Fruit fly (Drosophila melanogaster) whole organism, embryonic: ENCODE data around the gene Cypl.

Experiments
- Asciz ChIP-seq: fragments of 200-800 bp; sonication (Bioruptor generic); optimal IDR thresholded peaks from 2 replicates; lab custom pipeline; 2017; ENCODE audit warnings: missing biosample characterization, mild to moderate bottlenecking, missing genetic modification characterization, missing genetic modification reagents
- Atf3 ChIP-seq: fragments of 200-800 bp; sonication (Bioruptor generic); optimal IDR thresholded peaks from 3 replicates; lab custom pipeline; 2016; ENCODE audit warnings: missing biosample characterization, missing genetic modification characterization
- B-H1 ChIP-seq: fragments of 200-800 bp; sonication (Bioruptor generic); IDR thresholded peaks from 3 replicates; pipeline ENCODE4 v1.3.6; 2022; ENCODE audit warnings: missing biosample characterization, missing genetic modification characterization
- CG10565 ChIP-seq: fragments of 200-800 bp; sonication (Bioruptor generic); optimal IDR thresholded peaks from 3 replicates; lab custom pipeline; 2016; ENCODE audit warnings: missing biosample characterization, mild to moderate bottlenecking, missing genetic modification characterization
- CG11560 ChIP-seq: fragments of 200-800 bp; sonication (Bioruptor generic); IDR thresholded peaks from 3 replicates; pipeline ENCODE4 v1.3.6; 2022; ENCODE audit warnings: missing biosample characterization, missing genetic modification characterization
- CG12744 ChIP-seq: fragments of 200-800 bp; sonication (Bioruptor generic); optimal IDR thresholded peaks from 2 replicates; lab custom pipeline; 2016; ENCODE audit warnings: missing biosample characterization, missing genetic modification characterization
- CG13287 ChIP-seq: fragments of 200-800 bp; sonication (Bioruptor generic); IDR thresholded peaks from 2 replicates; pipeline ENCODE4 v1.3.6; 2022; ENCODE audit warnings: missing biosample characterization, missing genetic modification characterization; ENCODE audit not compliant: partially characterized antibody
- CG14860 ChIP-seq: fragments of 200-800 bp; sonication (Bioruptor generic); IDR thresholded peaks from 3 replicates; pipeline ENCODE4 v1.3.6; 2022; ENCODE audit warnings: missing biosample characterization, missing genetic modification characterization; ENCODE audit not compliant: partially characterized antibody
- CG14965 ChIP-seq: fragments of 200-800 bp; sonication (Bioruptor generic); optimal IDR thresholded peaks from 2 replicates; lab custom pipeline; 2016; ENCODE audit warnings: missing biosample characterization, missing genetic modification characterization, borderline replicate concordance
- CG16813 ChIP-seq: fragments of 200-800 bp; sonication (Bioruptor generic); IDR thresholded peaks from 3 replicates; pipeline ENCODE4 v1.3.6; 2022; ENCODE audit warnings: missing biosample characterization, missing genetic modification characterization; ENCODE audit not compliant: partially characterized antibody
- CG17802 ChIP-seq: fragments of 200-800 bp; sonication (Bioruptor generic); optimal IDR thresholded peaks from 2 replicates; lab custom pipeline; 2018; ENCODE audit warnings: missing biosample characterization, mild to moderate bottlenecking, missing genetic modification characterization, moderate library complexity
- CG1832 ChIP-seq: fragments of 200-800 bp; sonication (Bioruptor generic); optimal IDR thresholded peaks from 2 replicates; lab custom pipeline; 2017; ENCODE audit warnings: missing biosample characterization, mild to moderate bottlenecking, missing genetic modification characterization, inconsistent platforms
- CG2129 ChIP-seq: fragments of 200-800 bp; sonication (Bioruptor generic); IDR thresholded peaks from 2 replicates; pipeline ENCODE4 v1.3.6; 2022; ENCODE audit warnings: missing biosample characterization, missing genetic modification characterization; ENCODE audit not compliant: partially characterized antibody
- CG2889 ChIP-seq: fragments of 200-800 bp; sonication (Bioruptor generic); IDR thresholded peaks from 3 replicates; pipeline ENCODE4 v1.3.6; 2022; ENCODE audit warnings: missing biosample characterization, missing genetic modification characterization
- CG3281 ChIP-seq: fragments of 200-800 bp; sonication (Bioruptor generic); optimal IDR thresholded peaks from 3 replicates; lab custom pipeline; 2017; ENCODE audit warnings: missing biosample characterization, mild to moderate bottlenecking, missing genetic modification characterization
- CG34376 ChIP-seq: fragments of 200-800 bp; sonication (Bioruptor generic); optimal IDR thresholded peaks from 2 replicates; lab custom pipeline; 2018; ENCODE audit warnings: missing biosample characterization, mild to moderate bottlenecking, missing genetic modification characterization
- CG6813 ChIP-seq: fragments of 200-800 bp; sonication (Bioruptor generic); optimal IDR thresholded peaks from 2 replicates; lab custom pipeline; 2017; ENCODE audit warnings: missing biosample characterization, missing genetic modification characterization, mild to moderate bottlenecking, moderate library complexity, missing genetic modification reagents
- CG7745 ChIP-seq: fragments of 200-800 bp; sonication (Bioruptor generic); optimal IDR thresholded peaks from 2 replicates; lab custom pipeline; 2018; ENCODE audit warnings: missing biosample characterization, mild to moderate bottlenecking, missing genetic modification characterization, moderate library complexity
- CG7928 ChIP-seq: fragments of 200-800 bp; sonication (Bioruptor generic); optimal IDR thresholded peaks from 2 replicates; lab custom pipeline; 2017; ENCODE audit warnings: missing biosample characterization, mild to moderate bottlenecking, missing genetic modification characterization
- CG8944 ChIP-seq: fragments of 200-800 bp; sonication (Bioruptor generic); optimal IDR thresholded peaks from 3 replicates; lab custom pipeline; 2016; ENCODE audit warnings: missing biosample characterization, missing genetic modification characterization
- Dfd ChIP-seq, 2 experiments: fragments of >200 bp; optimal IDR thresholded peaks; 2 replicates each; lab custom pipeline; 2017; ENCODE audit warnings: missing biosample characterization in 2 of 2, missing genetic modification characterization in 2 of 2
- Dip2 ChIP-seq: fragments of 200-800 bp; sonication (Bioruptor generic); IDR thresholded peaks from 2 replicates; pipeline ENCODE4 v1.3.6; 2022; ENCODE audit warnings: missing biosample characterization, missing genetic modification characterization
- Doc2 ChIP-seq: fragments of 200-800 bp; sonication (Bioruptor generic); IDR thresholded peaks from 2 replicates; pipeline ENCODE4 v1.3.6; 2022; ENCODE audit warnings: missing biosample characterization, missing genetic modification characterization
- Doc3 ChIP-seq: fragments of 200-800 bp; sonication (Bioruptor generic); IDR thresholded peaks from 3 replicates; pipeline ENCODE4 v1.3.6; 2022; ENCODE audit warnings: missing biosample characterization, missing genetic modification characterization; ENCODE audit not compliant: partially characterized antibody
- Drgx ChIP-seq: fragments of 200-800 bp; sonication (Bioruptor generic); IDR thresholded peaks from 2 replicates; pipeline ENCODE4 v1.3.6; 2022; ENCODE audit warnings: missing biosample characterization, missing genetic modification characterization
- HHEX ChIP-seq: fragments of 200-800 bp; sonication (Bioruptor generic); optimal IDR thresholded peaks from 3 replicates; lab custom pipeline; 2017; ENCODE audit warnings: missing biosample characterization, mild to moderate bottlenecking, missing genetic modification characterization, missing genetic modification reagents
- Hmx ChIP-seq: fragments of 200-800 bp; sonication (Bioruptor generic); optimal IDR thresholded peaks from 2 replicates; lab custom pipeline; 2016; ENCODE audit warnings: missing biosample characterization, missing genetic modification characterization
- Hr51 ChIP-seq, 2 experiments: fragments of 200-800 bp; sonication (Bioruptor generic); optimal IDR thresholded peaks; 2 replicates in 1 of 2; 3 replicates in 1 of 2; lab custom pipeline; 2016 to 2018; ENCODE audit warnings: missing biosample characterization in 2 of 2, missing genetic modification characterization in 2 of 2, mild to moderate bottlenecking in 1 of 2, moderate library complexity in 1 of 2
- Kr ChIP-seq: fragments of 200-800 bp; sonication (Bioruptor generic); optimal IDR thresholded peaks from 2 replicates; lab custom pipeline; 2017; ENCODE audit warnings: missing biosample characterization, mild to moderate bottlenecking, missing genetic modification characterization
- Mad ChIP-seq: fragments of 200-800 bp; sonication (Bioruptor generic); optimal IDR thresholded peaks from 2 replicates; lab custom pipeline; 2016; ENCODE audit warnings: missing biosample characterization, missing genetic modification characterization
- Mrtf ChIP-seq: fragments of 200-800 bp; sonication (Bioruptor generic); IDR thresholded peaks from 3 replicates; pipeline ENCODE4 v1.3.6; 2022; ENCODE audit warnings: missing biosample characterization, missing genetic modification characterization
- Sox100B ChIP-seq: fragments of 200-800 bp; sonication (Bioruptor generic); optimal IDR thresholded peaks from 3 replicates; lab custom pipeline; 2018; ENCODE audit warnings: missing biosample characterization, mild to moderate bottlenecking, missing genetic modification characterization
- Usf ChIP-seq: fragments of 200-800 bp; sonication (Bioruptor generic); optimal IDR thresholded peaks from 2 replicates; lab custom pipeline; 2017; ENCODE audit warnings: missing genotype, missing biosample characterization, missing genetic modification characterization
- aop ChIP-seq: fragments of 200-800 bp; sonication (Bioruptor generic); IDR thresholded peaks from 2 replicates; pipeline ENCODE4 v1.3.6; 2022; ENCODE audit warnings: missing biosample characterization, missing genetic modification characterization
- ara ChIP-seq: fragments of 200-800 bp; sonication (Bioruptor generic); IDR thresholded peaks from 2 replicates; pipeline ENCODE4 v1.3.6; 2022; ENCODE audit warnings: missing biosample characterization, missing genetic modification characterization
- crol ChIP-seq: fragments of 200-800 bp; sonication (Bioruptor generic); IDR thresholded peaks from 2 replicates; pipeline ENCODE4 v1.3.6; 2022; ENCODE audit warnings: missing biosample characterization, missing genetic modification characterization
- da ChIP-seq: fragments of 200-800 bp; sonication (Bioruptor generic); optimal IDR thresholded peaks from 2 replicates; lab custom pipeline; 2016; ENCODE audit warnings: missing biosample characterization, missing genetic modification characterization
- esg ChIP-seq: fragments of 200-800 bp; sonication (Bioruptor generic); conservative IDR thresholded peaks from 2 replicates; pipeline ENCODE4 v1.3.6; 2022; ENCODE audit warnings: missing biosample characterization, missing genetic modification characterization
- fu2 ChIP-seq: fragments of 200-800 bp; sonication (Bioruptor generic); optimal IDR thresholded peaks from 2 replicates; lab custom pipeline; 2016; ENCODE audit warnings: missing biosample characterization, missing genetic modification characterization
- maf-S ChIP-seq: fragments of 200-800 bp; sonication (Bioruptor generic); optimal IDR thresholded peaks from 2 replicates; lab custom pipeline; 2016; ENCODE audit warnings: missing biosample characterization, missing genetic modification characterization
- nom ChIP-seq: fragments of 200-800 bp; sonication (Bioruptor generic); optimal IDR thresholded peaks from 2 replicates; lab custom pipeline; 2017; ENCODE audit warnings: missing biosample characterization, missing genetic modification characterization, mild to moderate bottlenecking, moderate library complexity, missing genetic modification reagents
- p53 ChIP-seq: fragments of 200-800 bp; sonication (Bioruptor generic); optimal IDR thresholded peaks from 2 replicates; lab custom pipeline; 2016; ENCODE audit warnings: missing biosample characterization, missing genetic modification characterization
- shn ChIP-seq: fragments of 200-800 bp; sonication (Bioruptor generic); optimal IDR thresholded peaks from 3 replicates; lab custom pipeline; 2016; ENCODE audit warnings: missing biosample characterization, missing genetic modification characterization
- sima ChIP-seq: fragments of 200-800 bp; sonication (Bioruptor generic); optimal IDR thresholded peaks from 2 replicates; lab custom pipeline; 2016; ENCODE audit warnings: missing biosample characterization, missing genetic modification characterization
- slbo ChIP-seq: fragments of 200-800 bp; sonication (Bioruptor generic); IDR thresholded peaks from 2 replicates; pipeline ENCODE4 v1.3.6; 2022; ENCODE audit warnings: missing biosample characterization, missing genetic modification characterization
- stwl ChIP-seq: fragments of 200-800 bp; sonication (Bioruptor generic); optimal IDR thresholded peaks from 3 replicates; lab custom pipeline; 2018; ENCODE audit warnings: missing biosample characterization, mild to moderate bottlenecking, missing genetic modification characterization, moderate library complexity
- tio ChIP-seq: fragments of 200-800 bp; sonication (Bioruptor generic); optimal IDR thresholded peaks from 2 replicates; lab custom pipeline; 2017; ENCODE audit warnings: missing biosample characterization, missing genetic modification characterization, inconsistent platforms
- wek ChIP-seq: fragments of 200-800 bp; sonication (Bioruptor generic); optimal IDR thresholded peaks from 3 replicates; lab custom pipeline; 2018; ENCODE audit warnings: missing biosample characterization, mild to moderate bottlenecking, missing genetic modification characterization, moderate library complexity
- wor ChIP-seq: fragments of 200-800 bp; sonication (Bioruptor generic); IDR thresholded peaks from 2 replicates; pipeline ENCODE4 v1.3.6; 2022; ENCODE audit warnings: missing biosample characterization, missing genetic modification characterization

Cypl gene

dm6 chr3L:545512-546161, 2.9 kb upstream of the Cypl start (continued):
- TF ChIP-seq Doc2 (GFP tag; lab: Robert Waterston, UW) (no peak), CG13287 (no peak), Doc3 (no peak), Mad (GFP tag; lab: Kevin White, UChicago) (peak; percentile 57), B-H1 (peak; percentile 13; the same call in 1 of the 3 replicates), Atf3 (GFP tag; lab: Kevin White, UChicago) (peak; percentile 13), Kr (no peak), Hmx (GFP tag; lab: Kevin White, UChicago) (peak; percentile 28), CG8944 (GFP tag; lab: Kevin White, UChicago) (peak; percentile 15), crol (GFP tag; lab: Robert Waterston, UW) (peak; percentile 67), Sox100B (GFP tag; lab: Kevin White, UChicago) (peak; percentile 20), da (GFP tag; lab: Kevin White, UChicago) (no peak), sima (GFP tag; lab: Kevin White, UChicago) (peak; percentile 6), CG12744 (peak; percentile 60), CG17802 (tag; lab: Kevin White, UChicago) (no peak), Usf (GFP tag; lab: Kevin White, UChicago) (no peak), wor (GFP tag; lab: Robert Waterston, UW) (peak; percentile 32; the same call in 1 of the 2 replicates), CG1832 (no peak), fu2 (GFP tag; lab: Kevin White, UChicago) (peak; percentile 57), CG11560 (no peak), CG7928 (no peak), CG7745 (no peak), CG14965 (no peak), Asciz (peak; percentile 10), Drgx (GFP tag; lab: Robert Waterston, UW) (peak; percentile 72), p53 (GFP tag; lab: Kevin White, UChicago) (no peak), slbo (peak; percentile 86), CG34376 (GFP tag; lab: Kevin White, UChicago) (peak; percentile 2), CG3281 (GFP tag; lab: Kevin White, UChicago) (peak; percentile 67), CG14860 (GFP tag; lab: Robert Waterston, UW) (no peak), Mrtf (GFP tag; lab: Robert Waterston, UW) (0 out of 3 replicates have a peak, but pooled peaks have one; percentile 4), aop (GFP tag; lab: Robert Waterston, UW) (no peak), wek (no peak), CG2129 (GFP tag; lab: Robert Waterston, UW) (no peak), CG10565 (GFP tag; lab: Kevin White, UChicago) (no peak), HHEX (peak; percentile 67), Dfd (GFP tag; optimal IDR thresholded peaks at IDR 0.05; lab: Kevin White, UChicago) (no peak), tio (peak; percentile 8), stwl (tag; lab: Kevin White, UChicago) (no peak), nom (GFP tag; lab: Kevin White, UChicago) (peak; percentile 31), shn (peak; percentile 47), CG6813 (peak; percentile 68), ara (GFP tag; lab: Robert Waterston, UW) (0 out of 2 replicates have a peak, but pooled peaks have one; percentile 5), CG2889 (GFP tag; lab: Robert Waterston, UW) (peak; percentile 48; the same call in 1 of the 3 replicates), maf-S (GFP tag; lab: Kevin White, UChicago) (peak; percentile 19), esg (peak; percentile 62), Dip2 (GFP tag; lab: Robert Waterston, UW) (no peak), Hr51 (GFP tag; optimal IDR thresholded peaks at IDR 0.05; lab: Kevin White, UChicago) (peak; percentile 49 to 71), CG16813 (GFP tag; lab: Robert Waterston, UW) (no peak)
